ENCODE assay signal across 1 fruit fly cellular context in the genomic region with DNA sequence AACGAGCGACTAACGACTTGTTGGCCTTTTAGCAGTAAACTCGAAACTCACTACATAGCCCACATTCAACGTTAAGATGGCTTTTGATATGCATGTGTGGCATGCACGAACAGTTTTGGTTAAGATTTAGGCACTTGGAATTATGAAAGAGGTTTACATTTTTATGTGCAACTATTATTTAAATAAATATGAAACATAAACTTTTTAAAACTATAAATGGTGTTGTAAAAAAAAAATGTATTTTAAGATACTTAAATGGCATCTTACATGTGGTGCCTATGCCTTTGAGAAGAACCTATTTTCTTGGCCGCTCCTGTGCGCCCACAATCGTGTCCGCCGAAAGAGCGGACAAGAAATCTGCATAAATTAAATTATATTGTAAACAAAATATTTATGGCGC.
TF ChIP-seq lines count a peak whose summit lies in the region.

No protein-coding gene starts in this region.

TF ChIP-seq in whole organism, embryonic, 481 proteins besides CTCF, POLR2A, EP300 and RAD21 (continued from another document):
- TF ChIP-seq CG34224 (GFP tag; IDR thresholded peaks at IDR 0.05; lab: Robert Waterston, UW; ENCODE audit: partially characterized antibody) = no peak
- TF ChIP-seq CG17802 (tag; optimal IDR thresholded peaks at IDR 0.05; lab: Kevin White, UChicago) = no peak
- no peak for TF ChIP-seq lola (GFP tag; optimal IDR thresholded peaks at IDR 0.05; lab: Kevin White, UChicago)
- no peak for TF ChIP-seq CG17385 (GFP tag; optimal IDR thresholded peaks at IDR 0.05; lab: Kevin White, UChicago)
- TF ChIP-seq Ada2b (GFP tag; IDR thresholded peaks at IDR 0.05; lab: Robert Waterston, UW) = peak; percentile 55
- TF ChIP-seq ap (GFP tag; IDR thresholded peaks at IDR 0.05; lab: Robert Waterston, UW) = 0 out of 2 replicates have a peak, but pooled peaks have one; percentile 27
- no peak for TF ChIP-seq tap (tag; optimal IDR thresholded peaks at IDR 0.05; lab: Kevin White, UChicago)
- TF ChIP-seq grau (tag; optimal IDR thresholded peaks at IDR 0.05; lab: Kevin White, UChicago) = peak; percentile 19
- peak; percentile 9 for TF ChIP-seq CG7556 (GFP tag; optimal IDR thresholded peaks at IDR 0.05; lab: Kevin White, UChicago)
- TF ChIP-seq CG7839 (tag; optimal IDR thresholded peaks at IDR 0.05; lab: Kevin White, UChicago) = no peak
- TF ChIP-seq E2f1 (GFP tag; IDR thresholded peaks at IDR 0.05; lab: Robert Waterston, UW) = peak; percentile 47
- TF ChIP-seq B-H1 (GFP tag; IDR thresholded peaks at IDR 0.05; lab: Robert Waterston, UW) = peak; percentile 10; the same call in 1 of the 3 replicates
- peak; percentile 35; the same call in 1 of the 2 replicates for TF ChIP-seq H2.0 (GFP tag; IDR thresholded peaks at IDR 0.05; lab: Robert Waterston, UW)
- no peak for TF ChIP-seq C15 (GFP tag; IDR thresholded peaks at IDR 0.05; lab: Robert Waterston, UW)
- TF ChIP-seq CG12219 (GFP tag; optimal IDR thresholded peaks at IDR 0.05; lab: Kevin White, UChicago) = no peak
- no peak for TF ChIP-seq CG10565 (GFP tag; optimal IDR thresholded peaks at IDR 0.05; lab: Kevin White, UChicago)
- TF ChIP-seq HLH3B (GFP tag; IDR thresholded peaks at IDR 0.05; lab: Robert Waterston, UW) = peak; percentile 43
- TF ChIP-seq phol (tag; optimal IDR thresholded peaks at IDR 0.05; lab: Kevin White, UChicago) = peak; percentile 5
- peak; percentile 49; the same call in 1 of the 2 replicates for TF ChIP-seq CG14014 (GFP tag; IDR thresholded peaks at IDR 0.05; lab: Robert Waterston, UW)
- 0 out of 2 replicates have a peak, but pooled peaks have one; percentile 7 for TF ChIP-seq Adf1 (GFP tag; IDR thresholded peaks at IDR 0.05; lab: Robert Waterston, UW)
- TF ChIP-seq CG4617 (GFP tag; optimal IDR thresholded peaks at IDR 0.05; lab: Kevin White, UChicago; ENCODE audit: borderline replicate concordance) = no peak
- peak; percentile 55 for TF ChIP-seq Sox102F (GFP tag; optimal IDR thresholded peaks at IDR 0.05; lab: Kevin White, UChicago)
- no peak for TF ChIP-seq CG17568 (GFP tag; optimal IDR thresholded peaks at IDR 0.05; lab: Kevin White, UChicago)
- TF ChIP-seq CG17328 (GFP tag; IDR thresholded peaks at IDR 0.05; lab: Robert Waterston, UW) = peak; percentile 29; the same call in 1 of the 2 replicates
- TF ChIP-seq CG13424 (tag; optimal IDR thresholded peaks at IDR 0.05; lab: Kevin White, UChicago) = peak; percentile 5
- TF ChIP-seq Hr51 (GFP tag; optimal IDR thresholded peaks at IDR 0.05; lab: Kevin White, UChicago) = peak in 1 of 2 experiments; percentile 52
- peak; percentile 42; the same call in 1 of the 3 replicates for TF ChIP-seq ci (GFP tag; IDR thresholded peaks at IDR 0.05; lab: Robert Waterston, UW)
- TF ChIP-seq chn (GFP tag; optimal IDR thresholded peaks at IDR 0.05; lab: Kevin White, UChicago) = no peak
- TF ChIP-seq pb (GFP tag; optimal IDR thresholded peaks at IDR 0.05; lab: Kevin White, UChicago) = no peak
- no peak for TF ChIP-seq CG2678 (tag; optimal IDR thresholded peaks at IDR 0.05; lab: Kevin White, UChicago)
- TF ChIP-seq gce (GFP tag; IDR thresholded peaks at IDR 0.05; lab: Robert Waterston, UW) = no peak
- no peak for TF ChIP-seq esg (GFP tag; conservative IDR thresholded peaks at IDR 0.05; lab: Robert Waterston, UW)
- no peak for TF ChIP-seq CG43689 (GFP tag; IDR thresholded peaks at IDR 0.05; lab: Robert Waterston, UW)
- TF ChIP-seq jumu (GFP tag; optimal IDR thresholded peaks at IDR 0.05; lab: Kevin White, UChicago) = no peak
- no peak for TF ChIP-seq ATbp (GFP tag; optimal IDR thresholded peaks at IDR 0.05; lab: Kevin White, UChicago)
- peak; percentile 40; the same call in 1 of the 2 replicates for TF ChIP-seq Drgx (GFP tag; IDR thresholded peaks at IDR 0.05; lab: Robert Waterston, UW)
- no peak for TF ChIP-seq CG1603 (tag; optimal IDR thresholded peaks at IDR 0.05; lab: Kevin White, UChicago)
- peak; percentile 39 for TF ChIP-seq unpg (GFP tag; optimal IDR thresholded peaks at IDR 0.05; lab: Kevin White, UChicago)
- TF ChIP-seq crol (GFP tag; IDR thresholded peaks at IDR 0.05; lab: Robert Waterston, UW) = no peak
- TF ChIP-seq Poxn (GFP tag; IDR thresholded peaks at IDR 0.05; lab: Robert Waterston, UW) = no peak
- no peak for TF ChIP-seq sc (optimal IDR thresholded peaks at IDR 0.05; lab: Kevin White, UChicago)
- no peak for TF ChIP-seq sc (GFP tag; optimal IDR thresholded peaks at IDR 0.05; lab: Kevin White, UChicago)
- no peak for TF ChIP-seq Mes4 (GFP tag; optimal IDR thresholded peaks at IDR 0.05; lab: Kevin White, UChicago)
- TF ChIP-seq pnt (GFP tag; optimal IDR thresholded peaks at IDR 0.05; lab: Kevin White, UChicago) = no peak
- 0 out of 2 replicates have a peak, but pooled peaks have one; percentile 7 for TF ChIP-seq lmd (GFP tag; IDR thresholded peaks at IDR 0.05; lab: Robert Waterston, UW)
- no peak for TF ChIP-seq aop (GFP tag; IDR thresholded peaks at IDR 0.05; lab: Robert Waterston, UW)
- TF ChIP-seq CG10321 (GFP tag; IDR thresholded peaks at IDR 0.05; lab: Robert Waterston, UW) = peak; percentile 36; the same call in 1 of the 2 replicates
- peak; percentile 40; the same call in 1 of the 2 replicates for TF ChIP-seq wdn (GFP tag; IDR thresholded peaks at IDR 0.05; lab: Robert Waterston, UW)
- peak; percentile 12; the same call in 1 of the 2 replicates for TF ChIP-seq seq (GFP tag; IDR thresholded peaks at IDR 0.05; lab: Robert Waterston, UW)
- no peak for TF ChIP-seq fu2 (GFP tag; optimal IDR thresholded peaks at IDR 0.05; lab: Kevin White, UChicago)
- TF ChIP-seq gem (tag; optimal IDR thresholded peaks at IDR 0.05; lab: Kevin White, UChicago) = peak; percentile 55
- TF ChIP-seq CG11504 (tag; optimal IDR thresholded peaks at IDR 0.05; lab: Kevin White, UChicago) = peak; percentile 9
- TF ChIP-seq caup (GFP tag; optimal IDR thresholded peaks at IDR 0.05; lab: Kevin White, UChicago; ENCODE audit: severe bottlenecking) = no peak
- TF ChIP-seq sr (GFP tag; IDR thresholded peaks at IDR 0.05; lab: Robert Waterston, UW) = 0 out of 3 replicates have a peak, but pooled peaks have one; percentile 26
- TF ChIP-seq dan (GFP tag; IDR thresholded peaks at IDR 0.05; lab: Robert Waterston, UW) = no peak
- TF ChIP-seq CG32532 (GFP tag; IDR thresholded peaks at IDR 0.05; lab: Robert Waterston, UW) = peak; percentile 5; the same call in 1 of the 2 replicates
- TF ChIP-seq CG30403 (GFP tag; optimal IDR thresholded peaks at IDR 0.05; lab: Kevin White, UChicago) = no peak
- peak; percentile 37 for TF ChIP-seq CG3281 (GFP tag; optimal IDR thresholded peaks at IDR 0.05; lab: Kevin White, UChicago)
- 0 out of 2 replicates have a peak, but pooled peaks have one; percentile 8 for TF ChIP-seq CG14441 (GFP tag; IDR thresholded peaks at IDR 0.05; lab: Robert Waterston, UW)
- TF ChIP-seq az2 (GFP tag; optimal IDR thresholded peaks at IDR 0.05; lab: Kevin White, UChicago) = no peak
- TF ChIP-seq CG14965 (GFP tag; optimal IDR thresholded peaks at IDR 0.05; lab: Kevin White, UChicago; ENCODE audit: borderline replicate concordance) = no peak
- TF ChIP-seq CG11696 (GFP tag; IDR thresholded peaks at IDR 0.05; lab: Robert Waterston, UW) = peak; percentile 82
- no peak for TF ChIP-seq CG12942 (GFP tag; optimal IDR thresholded peaks at IDR 0.05; lab: Kevin White, UChicago)
- TF ChIP-seq tgo (GFP tag; IDR thresholded peaks at IDR 0.05; lab: Robert Waterston, UW) = peak; percentile 39; the same call in 2 of the 3 replicates
- TF ChIP-seq Atf-2 (GFP tag; optimal IDR thresholded peaks at IDR 0.05; lab: Kevin White, UChicago) = no peak
- no peak for TF ChIP-seq hkb (optimal IDR thresholded peaks at IDR 0.05; lab: Kevin White, UChicago)
- TF ChIP-seq hkb (GFP tag; IDR thresholded peaks at IDR 0.05; lab: Robert Waterston, UW) = peak; percentile 50; the same call in 1 of the 2 replicates
- peak; percentile 26; the same call in 1 of the 2 replicates for TF ChIP-seq CG31441 (GFP tag; IDR thresholded peaks at IDR 0.05; lab: Robert Waterston, UW)
- TF ChIP-seq Lhr (GFP tag; optimal IDR thresholded peaks at IDR 0.05; lab: Kevin White, UChicago) = no peak
- 0 out of 3 replicates have a peak, but pooled peaks have one; percentile 42 for TF ChIP-seq zfh1 (GFP tag; IDR thresholded peaks at IDR 0.05; lab: Robert Waterston, UW)
- peak; percentile 6; the same call in 1 of the 3 replicates for TF ChIP-seq dysf (GFP tag; IDR thresholded peaks at IDR 0.05; lab: Robert Waterston, UW)
- TF ChIP-seq CG11695 (GFP tag; IDR thresholded peaks at IDR 0.05; lab: Robert Waterston, UW) = peak; percentile 53; the same call in 1 of the 3 replicates
- TF ChIP-seq CG10366 (GFP tag; IDR thresholded peaks at IDR 0.05; lab: Robert Waterston, UW) = peak; percentile 33
- TF ChIP-seq CG8359 (GFP tag; optimal IDR thresholded peaks at IDR 0.05; lab: Kevin White, UChicago; ENCODE audit: borderline replicate concordance) = no peak
- 0 out of 2 replicates have a peak, but pooled peaks have one; percentile 6 for TF ChIP-seq CG4730 (GFP tag; IDR thresholded peaks at IDR 0.05; lab: Robert Waterston, UW)
